Worm (Caenorhabditis elegans): ENCODE data around the gene nrf-6.

ce11 chrII:7990192-7990591 is 42.3 kb downstream of the nrf-6 start:
- TF ChIP-seq med-1 (GFP tag; optimal IDR thresholded peaks at IDR 0.05; ENCODE audit: insufficient read depth) (no peak), tab-1 (GFP tag; IDR thresholded peaks at IDR 0.05) (no peak), klf-2 (GFP tag; conservative IDR thresholded peaks at IDR 0.05) (no peak), ztf-23 (GFP tag; IDR thresholded peaks at IDR 0.05) (no peak), ref-1 (GFP tag; conservative IDR thresholded peaks at IDR 0.05) (no peak), cog-1 (tag; optimal IDR thresholded peaks at IDR 0.05) (no peak)
